Fruit fly (Drosophila melanogaster) whole organism, embryonic: ENCODE measurements around the gene CG3919.

Experiments
- BtbVII ChIP-seq: fragments of 200-800 bp; sonication (Bioruptor generic); optimal IDR thresholded peaks from 3 replicates; lab custom pipeline; 2017; ENCODE audit warnings: missing biosample characterization, mild to moderate bottlenecking, missing genetic modification characterization
- CG10274 ChIP-seq: fragments of 200-800 bp; sonication (Bioruptor generic); optimal IDR thresholded peaks from 3 replicates; lab custom pipeline; 2017; ENCODE audit warnings: missing biosample characterization, mild to moderate bottlenecking, missing genetic modification characterization
- CG11456 ChIP-seq: fragments of 200-800 bp; sonication (Bioruptor generic); IDR thresholded peaks from 3 replicates; pipeline ENCODE4 v1.3.6; 2022; ENCODE audit warnings: missing biosample characterization, missing genetic modification characterization
- CG12104 ChIP-seq: fragments of 200-800 bp; sonication (Bioruptor generic); optimal IDR thresholded peaks from 3 replicates; lab custom pipeline; 2016; ENCODE audit warnings: missing biosample characterization, missing genetic modification characterization
- CG13894 ChIP-seq: fragments of 200-800 bp; sonication (Bioruptor generic); optimal IDR thresholded peaks from 3 replicates; lab custom pipeline; 2018; ENCODE audit warnings: missing biosample characterization, mild to moderate bottlenecking, missing genetic modification characterization, moderate library complexity
- CG15073 ChIP-seq: fragments of 200-800 bp; sonication (Bioruptor generic); optimal IDR thresholded peaks from 2 replicates; lab custom pipeline; 2016; ENCODE audit warnings: missing biosample characterization, missing genetic modification characterization
- CG15269 ChIP-seq: fragments of 200-800 bp; sonication (Bioruptor generic); optimal IDR thresholded peaks from 2 replicates; lab custom pipeline; 2018; ENCODE audit warnings: missing biosample characterization, mild to moderate bottlenecking, missing genetic modification characterization, moderate library complexity
- CG15514 ChIP-seq: fragments of 200-800 bp; sonication (Bioruptor generic); optimal IDR thresholded peaks from 3 replicates; lab custom pipeline; 2017; ENCODE audit warnings: missing biosample characterization, missing genetic modification characterization, mild to moderate bottlenecking, moderate library complexity, missing genetic modification reagents
- CG17186 ChIP-seq: fragments of 200-800 bp; sonication (Bioruptor generic); optimal IDR thresholded peaks from 3 replicates; lab custom pipeline; 2017; ENCODE audit warnings: missing biosample characterization, missing genetic modification reagents, missing genetic modification characterization
- CG17361 ChIP-seq: fragments of 200-800 bp; sonication (Bioruptor generic); IDR thresholded peaks from 3 replicates; pipeline ENCODE4 v1.3.6; 2022; ENCODE audit warnings: missing biosample characterization, missing genetic modification characterization
- CG1792 ChIP-seq: fragments of 200-800 bp; sonication (Bioruptor generic); optimal IDR thresholded peaks from 2 replicates; lab custom pipeline; 2016; ENCODE audit warnings: missing biosample characterization, missing genetic modification characterization
- CG18764 ChIP-seq: fragments of 200-800 bp; sonication (Bioruptor generic); optimal IDR thresholded peaks from 3 replicates; lab custom pipeline; 2016; ENCODE audit warnings: missing biosample characterization, missing genetic modification characterization
- CG4617 ChIP-seq: fragments of 200-800 bp; sonication (Bioruptor generic); optimal IDR thresholded peaks from 3 replicates; lab custom pipeline; 2016; ENCODE audit warnings: missing biosample characterization, missing genetic modification characterization, borderline replicate concordance
- CG6654 ChIP-seq: fragments of 200-800 bp; sonication (Bioruptor generic); optimal IDR thresholded peaks from 2 replicates; lab custom pipeline; 2017; ENCODE audit warnings: missing biosample characterization, mild to moderate bottlenecking, missing genetic modification characterization
- CG8290 ChIP-seq, 3 experiments: fragments of 200-800 bp; sonication (Bioruptor generic); optimal IDR thresholded peaks; 2 replicates each; lab custom pipeline; 2016 to 2019; ENCODE audit warnings: missing biosample characterization in 3 of 3, missing genetic modification characterization in 3 of 3, mild to moderate bottlenecking in 2 of 3, moderate library complexity in 1 of 3
- CG8944 ChIP-seq: fragments of 200-800 bp; sonication (Bioruptor generic); optimal IDR thresholded peaks from 3 replicates; lab custom pipeline; 2016; ENCODE audit warnings: missing biosample characterization, missing genetic modification characterization
- CTCF ChIP-seq: fragments of 200-800 bp; sonication (Bioruptor generic); optimal IDR thresholded peaks from 2 replicates; lab custom pipeline; 2017; ENCODE audit warnings: missing biosample characterization, mild to moderate bottlenecking, missing genetic modification characterization, moderate library complexity
- Gug ChIP-seq: fragments of 200-800 bp; sonication (Bioruptor generic); IDR thresholded peaks from 4 replicates; pipeline ENCODE4 v1.3.6; 2022; ENCODE audit warnings: missing biosample characterization, missing genetic modification characterization
- Lpt ChIP-seq: fragments of >200 bp; optimal IDR thresholded peaks from 2 replicates; lab custom pipeline; 2018; ENCODE audit warnings: missing biosample characterization, missing genetic modification characterization
- Nf-YC ChIP-seq: fragments of 200-800 bp; optimal IDR thresholded peaks from 3 replicates; lab custom pipeline; 2019; ENCODE audit warnings: missing biosample characterization, mild to moderate bottlenecking, missing genetic modification characterization, moderate library complexity
- Oaz ChIP-seq: fragments of 200-800 bp; sonication (Bioruptor generic); IDR thresholded peaks from 2 replicates; pipeline ENCODE4 v1.3.6; 2022; ENCODE audit warnings: missing biosample characterization, missing genetic modification characterization
- Optix ChIP-seq: fragments of 200-800 bp; sonication (Bioruptor generic); IDR thresholded peaks from 3 replicates; pipeline ENCODE4 v1.3.6; 2022; ENCODE audit warnings: missing biosample characterization, missing genetic modification characterization
- PHDP ChIP-seq: fragments of 200-800 bp; sonication (Bioruptor generic); optimal IDR thresholded peaks from 3 replicates; lab custom pipeline; 2018; ENCODE audit warnings: missing biosample characterization, mild to moderate bottlenecking, missing genetic modification characterization, moderate library complexity
- Six4 ChIP-seq: fragments of 200-800 bp; sonication (Bioruptor generic); optimal IDR thresholded peaks from 2 replicates; lab custom pipeline; 2016; ENCODE audit warnings: missing biosample characterization, missing genetic modification characterization
- Spps ChIP-seq: fragments of 200-800 bp; sonication (Bioruptor generic); optimal IDR thresholded peaks from 2 replicates; lab custom pipeline; 2018; ENCODE audit warnings: missing biosample characterization, mild to moderate bottlenecking, missing genetic modification characterization
- Xbp1 ChIP-seq: fragments of 200-800 bp; sonication (Bioruptor generic); optimal IDR thresholded peaks from 3 replicates; lab custom pipeline; 2016; ENCODE audit warnings: missing biosample characterization, mild to moderate bottlenecking, missing genetic modification characterization
- YL-1 ChIP-seq: fragments of 200-800 bp; sonication (Bioruptor generic); optimal IDR thresholded peaks from 3 replicates; lab custom pipeline; 2017; ENCODE audit warnings: missing biosample characterization, mild to moderate bottlenecking, missing genetic modification characterization
- ab ChIP-seq: fragments of 200-800 bp; sonication (Bioruptor generic); optimal IDR thresholded peaks from 2 replicates; lab custom pipeline; 2016; ENCODE audit warnings: missing biosample characterization, missing genetic modification characterization
- ac ChIP-seq: fragments of 200-800 bp; sonication (Bioruptor generic); optimal IDR thresholded peaks from 3 replicates; lab custom pipeline; 2017; ENCODE audit warnings: missing biosample characterization, mild to moderate bottlenecking, missing genetic modification characterization
- aop ChIP-seq: fragments of 200-800 bp; sonication (Bioruptor generic); IDR thresholded peaks from 2 replicates; pipeline ENCODE4 v1.3.6; 2022; ENCODE audit warnings: missing biosample characterization, missing genetic modification characterization
- crol ChIP-seq: fragments of 200-800 bp; sonication (Bioruptor generic); IDR thresholded peaks from 2 replicates; pipeline ENCODE4 v1.3.6; 2022; ENCODE audit warnings: missing biosample characterization, missing genetic modification characterization
- dan ChIP-seq: fragments of 200-800 bp; sonication (Bioruptor generic); IDR thresholded peaks from 2 replicates; pipeline ENCODE4 v1.3.6; 2022; ENCODE audit warnings: missing biosample characterization, missing genetic modification characterization
- ems ChIP-seq: fragments of 200-800 bp; sonication (Bioruptor generic); optimal IDR thresholded peaks from 3 replicates; lab custom pipeline; 2016; ENCODE audit warnings: missing biosample characterization, missing genetic modification characterization
- ftz-f1 ChIP-seq: fragments of 200-800 bp; sonication (Bioruptor generic); optimal IDR thresholded peaks from 2 replicates; lab custom pipeline; 2016; ENCODE audit warnings: missing biosample characterization, missing genetic modification characterization
- gro ChIP-seq: fragments of 200-800 bp; sonication (Bioruptor generic); optimal IDR thresholded peaks from 2 replicates; lab custom pipeline; 2016; ENCODE audit warnings: missing biosample characterization, missing genetic modification characterization
- gsb-n ChIP-seq: fragments of 200-800 bp; sonication (Bioruptor generic); optimal IDR thresholded peaks from 3 replicates; lab custom pipeline; 2018; ENCODE audit warnings: missing biosample characterization, mild to moderate bottlenecking, missing genetic modification characterization
- insv ChIP-seq, 2 experiments: fragments of 200-800 bp; sonication (Bioruptor generic); optimal IDR thresholded peaks; 3 replicates each; lab custom pipeline; 2016 to 2018; ENCODE audit warnings: missing biosample characterization in 2 of 2, missing genetic modification characterization in 2 of 2
- kay ChIP-seq: fragments of 200-800 bp; sonication (Bioruptor generic); optimal IDR thresholded peaks from 2 replicates; lab custom pipeline; 2016; ENCODE audit warnings: missing biosample characterization, missing genetic modification characterization
- lilli ChIP-seq: fragments of 200-800 bp; sonication (Bioruptor generic); optimal IDR thresholded peaks from 3 replicates; lab custom pipeline; 2016; ENCODE audit warnings: missing biosample characterization, missing genetic modification characterization
- nau ChIP-seq: fragments of 200-800 bp; sonication (Bioruptor generic); optimal IDR thresholded peaks from 3 replicates; lab custom pipeline; 2017; ENCODE audit warnings: missing biosample characterization, mild to moderate bottlenecking, missing genetic modification characterization, missing genetic modification reagents
- nerfin-1 ChIP-seq: fragments of 200-800 bp; sonication (Bioruptor generic); optimal IDR thresholded peaks from 3 replicates; lab custom pipeline; 2019; ENCODE audit warnings: missing biosample characterization, mild to moderate bottlenecking, missing genetic modification characterization, moderate library complexity
- nerfin-2 ChIP-seq: fragments of 200-800 bp; sonication (Bioruptor generic); IDR thresholded peaks from 2 replicates; pipeline ENCODE4 v1.3.6; 2022; ENCODE audit warnings: missing biosample characterization, missing genetic modification characterization; ENCODE audit not compliant: partially characterized antibody
- pnt ChIP-seq: fragments of 200-800 bp; sonication (Bioruptor generic); optimal IDR thresholded peaks from 3 replicates; lab custom pipeline; 2016; ENCODE audit warnings: missing biosample characterization, missing genetic modification characterization
- rib ChIP-seq: fragments of 200-800 bp; sonication (Bioruptor generic); IDR thresholded peaks from 2 replicates; pipeline ENCODE4 v1.3.6; 2022; ENCODE audit warnings: missing biosample characterization, missing genetic modification characterization
- sens ChIP-seq: fragments of 200-800 bp; sonication (Bioruptor generic); peaks from one replicate; lab custom pipeline; 2016; ENCODE audit warnings: missing biosample characterization, missing genetic modification characterization
- shn ChIP-seq: fragments of 200-800 bp; sonication (Bioruptor generic); optimal IDR thresholded peaks from 3 replicates; lab custom pipeline; 2016; ENCODE audit warnings: missing biosample characterization, missing genetic modification characterization
- stwl ChIP-seq: fragments of 200-800 bp; sonication (Bioruptor generic); optimal IDR thresholded peaks from 3 replicates; lab custom pipeline; 2018; ENCODE audit warnings: missing biosample characterization, mild to moderate bottlenecking, missing genetic modification characterization, moderate library complexity
- unc-4 ChIP-seq: fragments of 200-800 bp; sonication (Bioruptor generic); IDR thresholded peaks from 2 replicates; pipeline ENCODE4 v1.3.6; 2022; ENCODE audit warnings: missing biosample characterization, missing genetic modification characterization; ENCODE audit not compliant: partially characterized antibody
- zen2 ChIP-seq: fragments of 200-800 bp; sonication (Bioruptor generic); IDR thresholded peaks from 3 replicates; pipeline ENCODE4 v1.3.6; 2022; ENCODE audit warnings: missing biosample characterization, missing genetic modification characterization; ENCODE audit not compliant: partially characterized antibody
- zf30C ChIP-seq: fragments of 200-800 bp; sonication (Bioruptor generic); optimal IDR thresholded peaks from 3 replicates; lab custom pipeline; 2018; ENCODE audit warnings: missing biosample characterization, mild to moderate bottlenecking, missing genetic modification characterization

The CG3919 gene

DNA sequence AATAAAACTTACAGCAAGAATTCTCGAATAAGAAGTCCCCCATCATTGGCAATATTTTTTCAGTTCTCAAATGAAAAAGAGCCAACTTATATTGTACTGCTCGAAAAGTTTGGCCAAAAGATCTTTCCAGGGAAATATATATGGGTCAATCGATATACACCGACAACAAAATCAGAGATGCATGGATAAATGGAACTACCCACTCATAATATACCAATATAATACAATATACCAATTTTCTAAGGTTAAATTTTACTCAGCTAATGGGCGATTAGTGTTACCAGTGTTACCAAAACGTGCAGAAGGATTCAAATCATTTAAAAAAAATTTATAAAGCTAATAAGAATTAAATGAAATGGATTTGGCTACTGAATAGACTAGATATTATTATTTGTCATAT, 1.7 kb upstream of the CG3919 start (continued):
- no peak for TF ChIP-seq CG18764 (GFP tag; lab: Kevin White, UChicago)
- TF ChIP-seq CG17361 (GFP tag; lab: Robert Waterston, UW), result no peak
- no peak for TF ChIP-seq CG1792 (GFP tag; lab: Kevin White, UChicago)
- no peak for TF ChIP-seq CG15073
- TF ChIP-seq Oaz (GFP tag; lab: Robert Waterston, UW), result no peak
- no peak for TF ChIP-seq nerfin-1 (tag; lab: Kevin White, UChicago)
- no peak for TF ChIP-seq unc-4 (GFP tag; lab: Robert Waterston, UW)
- TF ChIP-seq ab, result no peak
- no peak for TF ChIP-seq Lpt

- TF ChIP-seq Six4 (GFP tag; lab: Kevin White, UChicago) (peak; percentile 47), CG15269 (tag; lab: Kevin White, UChicago) (no peak), shn (peak; percentile 59), CTCF (no peak), lilli (GFP tag; lab: Kevin White, UChicago) (peak; percentile 63), Spps (tag; lab: Kevin White, UChicago) (no peak), CG17186 (GFP tag; lab: Kevin White, UChicago) (peak; percentile 76), kay (GFP tag; lab: Kevin White, UChicago) (no peak), PHDP (tag; lab: Kevin White, UChicago) (no peak), CG8944 (GFP tag; lab: Kevin White, UChicago) (peak; percentile 68), CG6654 (GFP tag; lab: Kevin White, UChicago) (no peak), nau (GFP tag; lab: Kevin White, UChicago) (no peak), Optix (GFP tag; lab: Robert Waterston, UW) (no peak), nerfin-2 (GFP tag; lab: Robert Waterston, UW) (peak; percentile 43; the same call in 1 of the 2 replicates), CG4617 (GFP tag; lab: Kevin White, UChicago) (peak; percentile 57), gro (no peak), YL-1 (GFP tag; lab: Kevin White, UChicago) (peak; percentile 28), rib (GFP tag; lab: Robert Waterston, UW) (no peak), CG13894 (tag; lab: Kevin White, UChicago) (peak; percentile 50), insv (GFP tag; optimal IDR thresholded peaks at IDR 0.05; lab: Kevin White, UChicago) (no peak), pnt (GFP tag; lab: Kevin White, UChicago) (peak; percentile 53), aop (GFP tag; lab: Robert Waterston, UW) (no peak), CG10274 (no peak), crol (no peak), CG8290 (GFP tag; optimal IDR thresholded peaks at IDR 0.05; lab: Kevin White, UChicago) (peak; percentile 89), CG8290 (tag; optimal IDR thresholded peaks at IDR 0.05; lab: Kevin White, UChicago) (peak; percentile 83 to 95), ftz-f1 (no peak), dan (GFP tag; lab: Robert Waterston, UW) (no peak), gsb-n (no peak), ems (GFP tag; lab: Kevin White, UChicago) (peak; percentile 39), Nf-YC (no peak), CG11456 (GFP tag; lab: Robert Waterston, UW) (peak; percentile 78), Gug (GFP tag; lab: Robert Waterston, UW) (peak; percentile 83), zf30C (GFP tag; lab: Kevin White, UChicago) (peak; percentile 22), CG12104 (GFP tag; lab: Kevin White, UChicago) (no peak), CG15514 (peak; percentile 61), stwl (tag; lab: Kevin White, UChicago) (peak; percentile 100), Xbp1 (GFP tag; lab: Kevin White, UChicago) (peak; percentile 65), sens (peak; percentile 79), ac (no peak), zen2 (GFP tag; lab: Robert Waterston, UW) (peak; percentile 65), BtbVII (GFP tag; lab: Kevin White, UChicago) (no peak)
These were observed 844 bp upstream of the CG3919 start, which contains the start of gene stwl for dm6 chr3L:14409419-14410145. Gene stwl (minus strand): TSS chr3L:14409939.
